Fruit fly (Drosophila melanogaster) whole organism, embryonic: ENCODE data around the gene CG13893.

Experiments used
- Asciz ChIP-seq: fragments of 200-800 bp; sonication (Bioruptor generic); optimal IDR thresholded peaks from 2 replicates; lab custom pipeline; 2017; ENCODE audit warnings: missing biosample characterization, mild to moderate bottlenecking, missing genetic modification characterization, missing genetic modification reagents
- Awh ChIP-seq: fragments of 200-800 bp; sonication (Bioruptor generic); IDR thresholded peaks from 2 replicates; pipeline ENCODE4, ENCODE4 v1.3.6; 2022; ENCODE audit warnings: missing biosample characterization, missing genetic modification characterization
- B-H1 ChIP-seq: fragments of 200-800 bp; sonication (Bioruptor generic); IDR thresholded peaks from 3 replicates; pipeline ENCODE4 v1.3.6; 2022; ENCODE audit warnings: missing biosample characterization, missing genetic modification characterization
- Bdp1 ChIP-seq: fragments of 200-800 bp; sonication (Bioruptor generic); optimal IDR thresholded peaks from 3 replicates; lab custom pipeline; 2016; ENCODE audit warnings: missing biosample characterization, missing genetic modification characterization
- CG10431 ChIP-seq: fragments of 200-800 bp; sonication (Bioruptor generic); optimal IDR thresholded peaks from 3 replicates; lab custom pipeline; 2018; ENCODE audit warnings: missing biosample characterization, mild to moderate bottlenecking, missing genetic modification characterization
- CG10543 ChIP-seq: fragments of 200-800 bp; sonication (Bioruptor generic); optimal IDR thresholded peaks from 3 replicates; lab custom pipeline; 2017; ENCODE audit warnings: missing biosample characterization, mild to moderate bottlenecking, missing genetic modification characterization, moderate library complexity
- CG10959 ChIP-seq: fragments of 200-800 bp; sonication (Bioruptor generic); IDR thresholded peaks from 2 replicates; pipeline ENCODE4 v1.3.6; 2022; ENCODE audit warnings: missing biosample characterization, missing genetic modification characterization
- CG12769 ChIP-seq: fragments of 200-800 bp; sonication (Bioruptor generic); optimal IDR thresholded peaks from 2 replicates; lab custom pipeline; 2019; ENCODE audit warnings: missing biosample characterization, mild to moderate bottlenecking, missing genetic modification characterization, moderate library complexity
- CG14050 ChIP-seq: fragments of 200-800 bp; sonication (Bioruptor generic); IDR thresholded peaks from 3 replicates; pipeline ENCODE4 v1.3.6; 2022; ENCODE audit warnings: missing biosample characterization, missing genetic modification characterization
- CG14667 ChIP-seq: fragments of 200-800 bp; sonication (Bioruptor generic); IDR thresholded peaks from 2 replicates; pipeline ENCODE4 v1.3.6; 2022; ENCODE audit warnings: missing biosample characterization, missing genetic modification characterization
- CG16813 ChIP-seq: fragments of 200-800 bp; sonication (Bioruptor generic); IDR thresholded peaks from 3 replicates; pipeline ENCODE4 v1.3.6; 2022; ENCODE audit warnings: missing biosample characterization, missing genetic modification characterization; ENCODE audit not compliant: partially characterized antibody
- CG17186 ChIP-seq: fragments of 200-800 bp; sonication (Bioruptor generic); optimal IDR thresholded peaks from 3 replicates; lab custom pipeline; 2017; ENCODE audit warnings: missing biosample characterization, missing genetic modification reagents, missing genetic modification characterization
- CG18599 ChIP-seq: fragments of 200-800 bp; sonication (Bioruptor generic); optimal IDR thresholded peaks from 3 replicates; lab custom pipeline; 2017; ENCODE audit warnings: missing biosample characterization, missing genetic modification characterization, mild to moderate bottlenecking, moderate library complexity, missing genetic modification reagents
- CG30403 ChIP-seq: fragments of 200-800 bp; sonication (Bioruptor generic); optimal IDR thresholded peaks from 3 replicates; lab custom pipeline; 2016; ENCODE audit warnings: missing biosample characterization, missing genetic modification characterization
- CG31388 ChIP-seq: fragments of 200-800 bp; sonication (Bioruptor generic); optimal IDR thresholded peaks from 2 replicates; lab custom pipeline; 2016; ENCODE audit warnings: missing biosample characterization, missing genetic modification characterization
- CG3407 ChIP-seq: fragments of 200-800 bp; sonication (Bioruptor generic); optimal IDR thresholded peaks from 2 replicates; lab custom pipeline; 2018; ENCODE audit warnings: missing biosample characterization, mild to moderate bottlenecking, missing genetic modification characterization
- CG6175 ChIP-seq: fragments of 200-800 bp; sonication (Bioruptor generic); IDR thresholded peaks from 3 replicates; pipeline ENCODE4 v1.3.6; 2022; ENCODE audit warnings: missing biosample characterization, missing genetic modification characterization
- CG7745 ChIP-seq: fragments of 200-800 bp; sonication (Bioruptor generic); optimal IDR thresholded peaks from 2 replicates; lab custom pipeline; 2018; ENCODE audit warnings: missing biosample characterization, mild to moderate bottlenecking, missing genetic modification characterization, moderate library complexity
- CG9932 ChIP-seq: fragments of 200-800 bp; sonication (Bioruptor generic); IDR thresholded peaks from 2 replicates; pipeline ENCODE4 v1.3.6; 2022; ENCODE audit warnings: missing biosample characterization, missing genetic modification characterization
- Dip2 ChIP-seq: fragments of 200-800 bp; sonication (Bioruptor generic); IDR thresholded peaks from 2 replicates; pipeline ENCODE4 v1.3.6; 2022; ENCODE audit warnings: missing biosample characterization, missing genetic modification characterization
- Fer2 ChIP-seq: fragments of 200-800 bp; sonication (Bioruptor generic); optimal IDR thresholded peaks from 2 replicates; lab custom pipeline; 2018; ENCODE audit warnings: missing biosample characterization, mild to moderate bottlenecking, missing genetic modification characterization, moderate library complexity
- Fer3 ChIP-seq: fragments of 200-800 bp; sonication (Bioruptor generic); optimal IDR thresholded peaks from 2 replicates; lab custom pipeline; 2018; ENCODE audit warnings: missing biosample characterization, mild to moderate bottlenecking, missing genetic modification characterization, moderate library complexity
- H2.0 ChIP-seq: fragments of 200-800 bp; sonication (Bioruptor generic); IDR thresholded peaks from 2 replicates; pipeline ENCODE4 v1.3.6; 2022; ENCODE audit warnings: missing biosample characterization, missing genetic modification characterization
- Hand ChIP-seq: fragments of 200-800 bp; sonication (Bioruptor generic); optimal IDR thresholded peaks from 2 replicates; lab custom pipeline; 2017; ENCODE audit warnings: mild to moderate bottlenecking, missing biosample characterization, missing genetic modification reagents, missing genetic modification characterization
- Med ChIP-seq: fragments of 200-800 bp; sonication (Bioruptor generic); peaks from one replicate; lab custom pipeline; 2016; ENCODE audit warnings: missing biosample characterization, missing genetic modification characterization, mild to moderate bottlenecking, inconsistent platforms, moderate library complexity
- NC2α ChIP-seq: fragments of 200-800 bp; sonication (Bioruptor generic); optimal IDR thresholded peaks from 2 replicates; lab custom pipeline; 2016; ENCODE audit warnings: missing biosample characterization, missing genetic modification characterization
- Side ChIP-seq: fragments of 200-800 bp; sonication (Bioruptor generic); optimal IDR thresholded peaks from 2 replicates; lab custom pipeline; 2016; ENCODE audit warnings: missing biosample characterization, missing genetic modification characterization
- Sox100B ChIP-seq: fragments of 200-800 bp; sonication (Bioruptor generic); optimal IDR thresholded peaks from 3 replicates; lab custom pipeline; 2018; ENCODE audit warnings: missing biosample characterization, mild to moderate bottlenecking, missing genetic modification characterization
- Usf ChIP-seq: fragments of 200-800 bp; sonication (Bioruptor generic); optimal IDR thresholded peaks from 2 replicates; lab custom pipeline; 2017; ENCODE audit warnings: missing genotype, missing biosample characterization, missing genetic modification characterization
- Vsx1 ChIP-seq: fragments of 200-800 bp; sonication (Bioruptor generic); optimal IDR thresholded peaks from 2 replicates; lab custom pipeline; 2017; ENCODE audit warnings: missing biosample characterization, mild to moderate bottlenecking, missing genetic modification characterization, missing genetic modification reagents
- Xrp1 ChIP-seq: fragments of 200-800 bp; sonication (Bioruptor generic); IDR thresholded peaks from 2 replicates; pipeline ENCODE4 v1.3.6; 2022; ENCODE audit warnings: missing biosample characterization, missing genetic modification characterization
- aop ChIP-seq: fragments of 200-800 bp; sonication (Bioruptor generic); IDR thresholded peaks from 2 replicates; pipeline ENCODE4 v1.3.6; 2022; ENCODE audit warnings: missing biosample characterization, missing genetic modification characterization
- ash1 ChIP-seq: fragments of 200-800 bp; sonication (Bioruptor generic); optimal IDR thresholded peaks from 2 replicates; lab custom pipeline; 2018; ENCODE audit warnings: missing biosample characterization, mild to moderate bottlenecking, missing genetic modification characterization
- bbx ChIP-seq: fragments of 200-800 bp; sonication (Bioruptor generic); IDR thresholded peaks from 2 replicates; pipeline ENCODE4 v1.3.6; 2022; ENCODE audit warnings: missing biosample characterization, missing genetic modification characterization; ENCODE audit not compliant: partially characterized antibody
- en ChIP-seq: fragments of 200-800 bp; sonication (Bioruptor generic); optimal IDR thresholded peaks from 2 replicates; lab custom pipeline; 2016; ENCODE audit warnings: missing biosample characterization, missing genetic modification characterization
- exex ChIP-seq: fragments of 200-800 bp; sonication (Bioruptor generic); optimal IDR thresholded peaks from 4 replicates; lab custom pipeline; 2018; ENCODE audit warnings: missing biosample characterization, mild to moderate bottlenecking, missing genetic modification characterization, moderate library complexity
- ftz-f1 ChIP-seq: fragments of 200-800 bp; sonication (Bioruptor generic); optimal IDR thresholded peaks from 2 replicates; lab custom pipeline; 2016; ENCODE audit warnings: missing biosample characterization, missing genetic modification characterization
- insv ChIP-seq, 2 experiments: fragments of 200-800 bp; sonication (Bioruptor generic); optimal IDR thresholded peaks; 3 replicates each; lab custom pipeline; 2016 to 2018; ENCODE audit warnings: missing biosample characterization in 2 of 2, missing genetic modification characterization in 2 of 2
- klu ChIP-seq: fragments of 200-800 bp; sonication (Bioruptor generic); IDR thresholded peaks from 2 replicates; pipeline ENCODE4 v1.3.6; 2022; ENCODE audit warnings: missing biosample characterization, missing genetic modification characterization
- knrl ChIP-seq: fragments of 200-800 bp; sonication (Bioruptor generic); IDR thresholded peaks from 3 replicates; pipeline ENCODE4 v1.3.6; 2022; ENCODE audit warnings: missing biosample characterization, missing genetic modification characterization; ENCODE audit not compliant: partially characterized antibody
- maf-S ChIP-seq: fragments of 200-800 bp; sonication (Bioruptor generic); optimal IDR thresholded peaks from 2 replicates; lab custom pipeline; 2016; ENCODE audit warnings: missing biosample characterization, missing genetic modification characterization
- pnt ChIP-seq: fragments of 200-800 bp; sonication (Bioruptor generic); optimal IDR thresholded peaks from 3 replicates; lab custom pipeline; 2016; ENCODE audit warnings: missing biosample characterization, missing genetic modification characterization
- pros ChIP-seq: fragments of 200-800 bp; sonication (Bioruptor generic); optimal IDR thresholded peaks from 3 replicates; lab custom pipeline; 2019; ENCODE audit warnings: missing biosample characterization, mild to moderate bottlenecking, missing genetic modification characterization, moderate library complexity
- sens ChIP-seq: fragments of 200-800 bp; sonication (Bioruptor generic); peaks from one replicate; lab custom pipeline; 2016; ENCODE audit warnings: missing biosample characterization, missing genetic modification characterization
- slp2 ChIP-seq: fragments of 200-800 bp; sonication (Bioruptor generic); optimal IDR thresholded peaks from 2 replicates; lab custom pipeline; 2016; ENCODE audit warnings: missing biosample characterization, missing genetic modification characterization
- so ChIP-seq: fragments of 200-800 bp; sonication (Bioruptor generic); IDR thresholded peaks from 3 replicates; pipeline ENCODE4 v1.3.6; 2022; ENCODE audit warnings: missing biosample characterization, missing genetic modification characterization
- tna ChIP-seq: fragments of 200-800 bp; sonication (Bioruptor generic); IDR thresholded peaks from 2 replicates; pipeline ENCODE4 v1.3.6; 2022; ENCODE audit warnings: missing biosample characterization, missing genetic modification characterization; ENCODE audit not compliant: partially characterized antibody
- wdn ChIP-seq: fragments of 200-800 bp; sonication (Bioruptor generic); IDR thresholded peaks from 2 replicates; pipeline ENCODE4 v1.3.6; 2022; ENCODE audit warnings: missing biosample characterization, missing genetic modification characterization
- zen ChIP-seq: fragments of 200-800 bp; sonication (Bioruptor generic); optimal IDR thresholded peaks from 3 replicates; lab custom pipeline; 2018; ENCODE audit warnings: missing biosample characterization, mild to moderate bottlenecking, missing genetic modification characterization, moderate library complexity
- zen2 ChIP-seq: fragments of 200-800 bp; sonication (Bioruptor generic); IDR thresholded peaks from 3 replicates; pipeline ENCODE4 v1.3.6; 2022; ENCODE audit warnings: missing biosample characterization, missing genetic modification characterization; ENCODE audit not compliant: partially characterized antibody
- zf30C ChIP-seq: fragments of 200-800 bp; sonication (Bioruptor generic); optimal IDR thresholded peaks from 3 replicates; lab custom pipeline; 2018; ENCODE audit warnings: missing biosample characterization, mild to moderate bottlenecking, missing genetic modification characterization

CG13893 gene

dm6 chr3L:552950-553349 is 50.9 kb downstream of the CG13893 start (continued):
- peak; percentile 79 for TF ChIP-seq Awh (GFP tag; lab: Robert Waterston, UW)
- TF ChIP-seq CG12769 (tag; lab: Kevin White, UChicago) = peak; percentile 91
- TF ChIP-seq exex = no peak
- TF ChIP-seq wdn (GFP tag; lab: Robert Waterston, UW) = peak; percentile 64; the same call in 1 of the 2 replicates
- no peak for TF ChIP-seq CG7745 (tag; lab: Kevin White, UChicago)
- TF ChIP-seq Side (GFP tag; lab: Kevin White, UChicago) = peak; percentile 62
- peak; percentile 48 for TF ChIP-seq CG3407
- peak; percentile 62 for TF ChIP-seq CG14667 (GFP tag; lab: Robert Waterston, UW)
- TF ChIP-seq Fer3 (tag; lab: Kevin White, UChicago) = peak; percentile 71
- no peak for TF ChIP-seq zen2 (GFP tag; lab: Robert Waterston, UW)
- TF ChIP-seq Bdp1 (GFP tag; lab: Kevin White, UChicago) = peak; percentile 34
- TF ChIP-seq CG30403 (GFP tag; lab: Kevin White, UChicago) = peak; percentile 70
- TF ChIP-seq ash1 (GFP tag; lab: Kevin White, UChicago) = no peak
- no peak for TF ChIP-seq zf30C (GFP tag; lab: Kevin White, UChicago)
- TF ChIP-seq bbx = no peak
- peak; percentile 51 for TF ChIP-seq Sox100B
- peak; percentile 80 for TF ChIP-seq CG18599 (GFP tag; lab: Kevin White, UChicago)
- no peak for TF ChIP-seq zen (tag; lab: Kevin White, UChicago)
- TF ChIP-seq CG17186 = no peak
- TF ChIP-seq en = no peak
- TF ChIP-seq CG14050 (GFP tag; lab: Robert Waterston, UW) = peak; percentile 64; the same call in 2 of the 3 replicates
- TF ChIP-seq sens (GFP tag; lab: Kevin White, UChicago) = peak; percentile 66
- TF ChIP-seq aop = 0 out of 2 replicates have a peak, but pooled peaks have one; percentile 4
- TF ChIP-seq CG10431 = no peak
- TF ChIP-seq Xrp1 (GFP tag; lab: Robert Waterston, UW) = peak; percentile 73
- peak; percentile 9 for TF ChIP-seq CG10543 (GFP tag; lab: Kevin White, UChicago)
- no peak for TF ChIP-seq pros (GFP tag; lab: Kevin White, UChicago)
- no peak; the same call in 1 of the 2 replicates for TF ChIP-seq CG10959 (GFP tag; lab: Robert Waterston, UW)
- TF ChIP-seq CG6175 (GFP tag; lab: Robert Waterston, UW) = no peak; the same call in 2 of the 3 replicates
- TF ChIP-seq Vsx1 = no peak
- no peak for TF ChIP-seq tna
- TF ChIP-seq Med (GFP tag; lab: Kevin White, UChicago) = peak; percentile 97
- peak; percentile 64 for TF ChIP-seq Hand (GFP tag; lab: Kevin White, UChicago)
- TF ChIP-seq klu (GFP tag; lab: Robert Waterston, UW) = 0 out of 2 replicates have a peak, but pooled peaks have one; percentile 25
- peak; percentile 74 for TF ChIP-seq H2.0 (GFP tag; lab: Robert Waterston, UW)
- TF ChIP-seq so = peak; percentile 83
- no peak for TF ChIP-seq CG31388 (GFP tag; lab: Kevin White, UChicago)
- TF ChIP-seq slp2 = peak; percentile 62
- TF ChIP-seq CG16813 (GFP tag; lab: Robert Waterston, UW) = no peak
- TF ChIP-seq insv (GFP tag; optimal IDR thresholded peaks at IDR 0.05; lab: Kevin White, UChicago) = peak in 1 of 2 experiments; percentile 16
- TF ChIP-seq Fer2 (tag; lab: Kevin White, UChicago) = no peak
- TF ChIP-seq maf-S (GFP tag; lab: Kevin White, UChicago) = peak; percentile 67
- TF ChIP-seq Asciz = peak; percentile 55
- no peak for TF ChIP-seq Dip2 (GFP tag; lab: Robert Waterston, UW)
- TF ChIP-seq knrl (GFP tag; lab: Robert Waterston, UW) = no peak
- TF ChIP-seq CG9932 (GFP tag; lab: Robert Waterston, UW) = peak; percentile 65
- TF ChIP-seq ftz-f1 (GFP tag; lab: Kevin White, UChicago) = peak; percentile 8
- TF ChIP-seq Usf (GFP tag; lab: Kevin White, UChicago) = peak; percentile 38
- no peak for TF ChIP-seq NC2α (GFP tag; lab: Kevin White, UChicago)
- TF ChIP-seq B-H1 (GFP tag; lab: Robert Waterston, UW) = peak; percentile 68
- TF ChIP-seq pnt = peak; percentile 66
